Worm (Caenorhabditis elegans) whole organism, early embryonic: Measurements from ENCODE around the gene Y39B6A.5.

Source experiments
- B0310.2 ChIP-seq: sonication (generic microtip); optimal IDR thresholded peaks from 2 replicates; lab custom pipeline; 2016; ENCODE audit warnings: mild to moderate bottlenecking, missing genetic modification characterization, missing compliant biosample characterization
- F13C5.2 ChIP-seq: sonication (generic microtip); optimal IDR thresholded peaks from 2 replicates; lab custom pipeline; 2017; ENCODE audit warnings: mild to moderate bottlenecking, missing genetic modification characterization, inconsistent platforms, missing compliant biosample characterization
- ama-1 ChIP-seq: fragments of 150-350 bp; optimal IDR thresholded peaks from 2 replicates; lab custom pipeline; 2014
- ceh-13 ChIP-seq: fragments of 200-800 bp; sonication (Bioruptor generic); optimal IDR thresholded peaks from 2 replicates; lab custom pipeline; 2018; ENCODE audit warnings: mild to moderate bottlenecking, missing genetic modification characterization, missing compliant biosample characterization
- ceh-36 ChIP-seq: sonication (generic microtip); optimal IDR thresholded peaks from 2 replicates; lab custom pipeline; 2016; ENCODE audit warnings: missing genetic modification characterization, inconsistent platforms, missing compliant biosample characterization
- ets-7 ChIP-seq: sonication (generic microtip); optimal IDR thresholded peaks from 2 replicates; lab custom pipeline; 2016; ENCODE audit warnings: missing genotype, missing genetic modification characterization, missing compliant biosample characterization
- hmbx-1 ChIP-seq: sonication (generic microtip); optimal IDR thresholded peaks from 2 replicates; lab custom pipeline; 2016; ENCODE audit warnings: mild to moderate bottlenecking, missing genetic modification characterization, missing compliant biosample characterization
- hmg-4 ChIP-seq: fragments of 200-800 bp; sonication (Bioruptor generic); optimal IDR thresholded peaks from 2 replicates; lab custom pipeline; 2018; ENCODE audit warnings: mild to moderate bottlenecking, missing genetic modification characterization, missing compliant biosample characterization
- pes-1 ChIP-seq: fragments of 200-800 bp; sonication (Bioruptor generic); IDR thresholded peaks from 2 replicates; pipeline ENCODE4 v1.3.6; 2022; ENCODE audit warnings: missing genetic modification reagents, missing genetic modification characterization, missing compliant biosample characterization
- sea-1 ChIP-seq: fragments of 200-800 bp; sonication (Bioruptor generic); conservative IDR thresholded peaks from 2 replicates; pipeline ENCODE4 v1.3.6; 2022; ENCODE audit warnings: missing genetic modification characterization, missing compliant biosample characterization
- tbx-11 ChIP-seq: fragments of 200-800 bp; sonication (Bioruptor generic); IDR thresholded peaks from 2 replicates; pipeline ENCODE4 v1.3.6; 2022; ENCODE audit warnings: missing genetic modification characterization, missing compliant biosample characterization
- tbx-37 ChIP-seq: fragments of 200-800 bp; sonication (Bioruptor generic); conservative IDR thresholded peaks from 2 replicates; pipeline ENCODE4 v1.3.6; 2022; ENCODE audit warnings: missing genetic modification reagents, missing genetic modification characterization, missing compliant biosample characterization

- no peak for TF ChIP-seq B0310.2 (tag; lab: Kevin White, UChicago)
- TF ChIP-seq ceh-13 (GFP tag; lab: Kevin White, UChicago): no peak
- TF ChIP-seq ama-1: no peak
- TF ChIP-seq pes-1 (GFP tag; lab: Robert Waterston, UW): no peak
- TF ChIP-seq F13C5.2 (tag; lab: Kevin White, UChicago): no peak
- TF ChIP-seq tbx-37 (GFP tag; lab: Robert Waterston, UW): no peak
- TF ChIP-seq ets-7 (tag; lab: Kevin White, UChicago): no peak
- no peak for TF ChIP-seq ceh-36 (tag; lab: Kevin White, UChicago)
- TF ChIP-seq hmbx-1 (tag; lab: Kevin White, UChicago): no peak
- TF ChIP-seq tbx-11 (GFP tag; lab: Robert Waterston, UW): no peak
- no peak for TF ChIP-seq sea-1 (GFP tag; lab: Robert Waterston, UW)
- no peak for TF ChIP-seq hmg-4 (GFP tag; lab: Kevin White, UChicago)
Measured at ce11 chrV:19140495-19140894, 18.2 kb downstream of the Y39B6A.5 start, which contains the start of gene cpg-23.
